Fruit fly (Drosophila melanogaster): ENCODE measurements around the gene CG3719.

Gene CG3719

DNA sequence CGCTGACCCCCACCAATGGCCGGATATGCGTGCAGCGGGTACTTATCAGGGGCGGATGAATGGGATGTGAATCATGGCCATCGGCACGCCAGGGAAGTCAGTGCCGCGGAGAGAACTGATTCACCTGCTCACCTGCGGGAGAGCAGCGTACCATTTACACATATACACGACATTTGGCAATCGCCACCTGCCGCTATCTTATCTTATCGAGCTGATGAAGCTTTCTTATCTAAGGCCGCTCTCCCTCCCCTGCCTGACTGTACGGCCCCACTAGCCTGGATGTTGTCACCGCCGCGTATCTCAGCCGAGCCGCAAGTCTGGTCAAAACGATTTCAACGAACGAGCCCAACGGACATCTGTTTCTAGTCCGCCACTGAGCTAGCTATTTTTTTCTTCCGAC is 34.0 kb downstream of the CG3719 start, which contains the start of gene Tsp2A:
Gene Tsp2A, plus strand, starts transcription at position 298 of the 400 bp plus-strand sequence.
- no peak for TF ChIP-seq CTCF (optimal IDR thresholded peaks at IDR 0.05)
- no peak for TF ChIP-seq CG8478 (optimal IDR thresholded peaks at IDR 0.05)

DNA sequence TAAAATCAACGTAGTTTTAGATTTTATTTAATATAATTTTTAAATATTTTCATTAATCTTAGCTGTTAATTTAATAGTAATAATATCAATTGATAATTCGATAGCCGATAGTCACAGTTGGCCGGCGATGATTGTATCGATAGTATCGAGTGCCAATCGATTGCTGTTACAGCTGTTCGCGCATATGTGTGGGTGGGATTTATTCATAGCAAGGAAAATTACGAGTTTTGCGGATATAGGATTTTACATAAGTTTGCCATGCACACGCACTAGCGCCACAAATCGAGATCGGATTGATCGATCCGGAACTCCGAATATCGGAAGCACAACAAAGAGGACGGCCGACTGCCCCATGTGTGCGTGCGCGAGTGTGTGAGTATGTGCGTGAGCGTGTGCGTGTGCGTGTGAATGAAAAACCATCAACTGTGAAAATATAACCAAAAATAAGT is 38.3 kb downstream of the CG3719 start, which contains the start of gene Naa30A:
Gene Naa30A, plus strand, starts transcription at position 163 of the 449 bp plus-strand sequence.
- TF ChIP-seq CG8478 (optimal IDR thresholded peaks at IDR 0.05) (no peak), CTCF (optimal IDR thresholded peaks at IDR 0.05) (no peak)

- TF ChIP-seq CTCF (optimal IDR thresholded peaks at IDR 0.05) (no peak), CG8478 (optimal IDR thresholded peaks at IDR 0.05) (no peak)
Measured at dm6 chrX:1341528-1341927, 38.8 kb downstream of the CG3719 start, which contains the start of gene CG11409. TSS of gene CG11409 (minus strand) at chrX:1341587.

DNA sequence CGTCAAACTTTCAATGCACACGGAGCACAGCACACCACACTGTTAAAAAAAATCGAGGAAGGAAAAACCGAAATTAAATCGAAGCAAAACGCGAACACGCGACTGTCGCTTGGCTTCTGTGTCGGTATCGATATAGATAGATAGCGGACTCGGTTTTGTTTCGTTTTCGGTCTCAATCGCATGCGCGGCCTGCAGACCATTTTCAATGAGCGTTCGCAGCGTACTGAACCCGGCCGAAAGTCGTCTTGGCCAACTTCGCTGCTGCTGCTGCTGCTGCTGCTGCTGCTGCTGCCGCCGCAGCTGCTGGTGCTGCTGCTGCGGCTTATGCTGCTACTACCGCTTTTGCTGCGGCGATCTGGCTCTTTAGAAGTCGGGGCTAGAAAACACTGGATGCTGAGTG is 42.3 kb downstream of the CG3719 start:
- TF ChIP-seq CG8478 (optimal IDR thresholded peaks at IDR 0.05) (no peak), CTCF (optimal IDR thresholded peaks at IDR 0.05) (no peak)
